Worm (Caenorhabditis elegans): ENCODE results near the gene F41E6.17.

DNA sequence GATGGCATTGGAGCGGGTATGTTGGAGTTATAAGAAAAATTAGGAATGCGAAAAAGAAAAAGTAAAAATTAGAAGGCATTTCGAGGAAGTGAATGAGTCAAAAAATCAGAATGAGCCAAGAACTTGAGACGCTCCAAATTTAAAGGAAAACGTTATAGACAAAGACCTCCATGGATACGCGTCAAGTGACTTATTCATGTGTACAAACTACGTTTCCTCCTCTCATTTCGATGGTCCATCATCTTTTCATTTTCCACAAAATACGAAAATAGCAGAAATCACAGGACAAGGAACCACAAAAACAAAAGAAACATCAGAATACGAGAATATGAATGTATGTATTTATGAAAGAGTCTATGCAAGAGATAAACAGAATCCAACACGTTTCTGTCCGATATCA, 17.4 kb downstream of the F41E6.17 start, which contains the start of gene F28A12.3:
- TF ChIP-seq cog-1 (tag; optimal IDR thresholded peaks at IDR 0.05): no peak
- no peak for TF ChIP-seq ref-1 (GFP tag; conservative IDR thresholded peaks at IDR 0.05)
- no peak for TF ChIP-seq tab-1 (GFP tag; IDR thresholded peaks at IDR 0.05)
- TF ChIP-seq flt-1 (GFP tag; IDR thresholded peaks at IDR 0.05): no peak
- no peak for TF ChIP-seq T22C8.4 (GFP tag; IDR thresholded peaks at IDR 0.05)
